Fruit fly (Drosophila melanogaster) whole organism, embryonic: ENCODE measurements around the gene HP1e.
A peak's percentile ranks its signal among the peaks of the same experiment; 100 is the strongest.

ENCODE experiments used
- CG10431 ChIP-seq: fragments of 200-800 bp; sonication (Bioruptor generic); optimal IDR thresholded peaks from 3 replicates; lab custom pipeline; 2018; ENCODE audit warnings: missing biosample characterization, mild to moderate bottlenecking, missing genetic modification characterization
- CG10654 ChIP-seq: fragments of 200-800 bp; sonication (Bioruptor generic); optimal IDR thresholded peaks from 2 replicates; lab custom pipeline; 2016; ENCODE audit warnings: missing biosample characterization, missing genetic modification characterization
- CG12942 ChIP-seq: fragments of 200-800 bp; sonication (Bioruptor generic); optimal IDR thresholded peaks from 3 replicates; lab custom pipeline; 2016; ENCODE audit warnings: missing biosample characterization, missing genetic modification characterization
- CG13894 ChIP-seq: fragments of 200-800 bp; sonication (Bioruptor generic); optimal IDR thresholded peaks from 3 replicates; lab custom pipeline; 2018; ENCODE audit warnings: missing biosample characterization, mild to moderate bottlenecking, missing genetic modification characterization, moderate library complexity
- CG14014 ChIP-seq: fragments of 200-800 bp; sonication (Bioruptor generic); IDR thresholded peaks from 2 replicates; pipeline ENCODE4 v1.3.6; 2022; ENCODE audit warnings: missing biosample characterization, missing genetic modification characterization
- CG14965 ChIP-seq: fragments of 200-800 bp; sonication (Bioruptor generic); optimal IDR thresholded peaks from 2 replicates; lab custom pipeline; 2016; ENCODE audit warnings: missing biosample characterization, missing genetic modification characterization, borderline replicate concordance
- CG17829 ChIP-seq: fragments of 200-800 bp; optimal IDR thresholded peaks from 2 replicates; lab custom pipeline; 2019; ENCODE audit warnings: missing biosample characterization, mild to moderate bottlenecking, missing genetic modification characterization, moderate library complexity
- CG18599 ChIP-seq: fragments of 200-800 bp; sonication (Bioruptor generic); optimal IDR thresholded peaks from 3 replicates; lab custom pipeline; 2017; ENCODE audit warnings: missing biosample characterization, missing genetic modification characterization, mild to moderate bottlenecking, moderate library complexity, missing genetic modification reagents
- CG30020 ChIP-seq: fragments of 200-800 bp; optimal IDR thresholded peaks from 2 replicates; lab custom pipeline; 2019; ENCODE audit warnings: missing biosample characterization, mild to moderate bottlenecking, missing genetic modification characterization, moderate library complexity
- CG31441 ChIP-seq: fragments of 200-800 bp; sonication (Bioruptor generic); IDR thresholded peaks from 2 replicates; pipeline ENCODE4 v1.3.6; 2022; ENCODE audit warnings: missing biosample characterization, missing genetic modification characterization
- CG3407 ChIP-seq: fragments of 200-800 bp; sonication (Bioruptor generic); optimal IDR thresholded peaks from 2 replicates; lab custom pipeline; 2018; ENCODE audit warnings: missing biosample characterization, mild to moderate bottlenecking, missing genetic modification characterization
- CG3995 ChIP-seq: fragments of 200-800 bp; sonication (Bioruptor generic); optimal IDR thresholded peaks from 3 replicates; lab custom pipeline; 2016; ENCODE audit warnings: missing biosample characterization, missing genetic modification characterization
- CG42726 ChIP-seq: fragments of 200-800 bp; sonication (Bioruptor generic); IDR thresholded peaks from 2 replicates; pipeline ENCODE4 v1.3.6; 2022; ENCODE audit warnings: missing biosample characterization, missing genetic modification characterization; ENCODE audit not compliant: partially characterized antibody
- CG8765 ChIP-seq: fragments of 200-800 bp; sonication (Bioruptor generic); IDR thresholded peaks from 2 replicates; pipeline ENCODE4 v1.3.6; 2022; ENCODE audit warnings: missing biosample characterization, missing genetic modification characterization
- CG9727 ChIP-seq: fragments of 200-800 bp; sonication (Bioruptor generic); optimal IDR thresholded peaks from 3 replicates; lab custom pipeline; 2017; ENCODE audit warnings: missing biosample characterization, mild to moderate bottlenecking, missing genetic modification characterization
- CTCF ChIP-seq: fragments of 200-800 bp; sonication (Bioruptor generic); optimal IDR thresholded peaks from 2 replicates; lab custom pipeline; 2017; ENCODE audit warnings: missing biosample characterization, mild to moderate bottlenecking, missing genetic modification characterization, moderate library complexity
- CkIIα-i1 ChIP-seq: fragments of 200-800 bp; sonication (Bioruptor generic); IDR thresholded peaks from 2 replicates; pipeline ENCODE4 v1.3.6; 2022; ENCODE audit warnings: missing biosample characterization, missing genetic modification characterization
- Dad ChIP-seq: fragments of 200-800 bp; sonication (Bioruptor generic); optimal IDR thresholded peaks from 3 replicates; lab custom pipeline; 2016; ENCODE audit warnings: missing biosample characterization, missing genetic modification characterization
- Deaf1 ChIP-seq: fragments of 200-800 bp; optimal IDR thresholded peaks from 3 replicates; lab custom pipeline; 2019; ENCODE audit warnings: missing biosample characterization, mild to moderate bottlenecking, missing genetic modification characterization, moderate library complexity
- Dip2 ChIP-seq: fragments of 200-800 bp; sonication (Bioruptor generic); IDR thresholded peaks from 2 replicates; pipeline ENCODE4 v1.3.6; 2022; ENCODE audit warnings: missing biosample characterization, missing genetic modification characterization
- Dip3 ChIP-seq: fragments of 200-800 bp; sonication (Bioruptor generic); optimal IDR thresholded peaks from 3 replicates; lab custom pipeline; 2016; ENCODE audit warnings: missing biosample characterization, missing genetic modification characterization
- Doc2 ChIP-seq: fragments of 200-800 bp; sonication (Bioruptor generic); IDR thresholded peaks from 2 replicates; pipeline ENCODE4 v1.3.6; 2022; ENCODE audit warnings: missing biosample characterization, missing genetic modification characterization
- Dref ChIP-seq: fragments of 200-800 bp; sonication (Bioruptor generic); IDR thresholded peaks from 2 replicates; pipeline ENCODE4 v1.3.6; 2022; ENCODE audit warnings: missing biosample characterization, missing genetic modification characterization
- Hr78 ChIP-seq, 2 experiments: fragments of 200-800 bp in 1 of 2; fragments of >200 bp in 1 of 2; sonication (Bioruptor generic) in 1 of 2; optimal IDR thresholded peaks; 2 replicates each; lab custom pipeline; 2017 to 2019; ENCODE audit warnings: missing biosample characterization in 2 of 2, missing genetic modification characterization in 2 of 2, mild to moderate bottlenecking in 1 of 2, moderate library complexity in 1 of 2
- NK7.1 ChIP-seq: fragments of 200-800 bp; sonication (Bioruptor generic); optimal IDR thresholded peaks from 3 replicates; lab custom pipeline; 2016; ENCODE audit warnings: missing biosample characterization, missing genetic modification characterization
- Nf-YB ChIP-seq: fragments of 200-800 bp; sonication (Bioruptor generic); optimal IDR thresholded peaks from 3 replicates; lab custom pipeline; 2019; ENCODE audit warnings: missing biosample characterization, mild to moderate bottlenecking, missing genetic modification characterization, moderate library complexity
- Ptx1 ChIP-seq: fragments of 200-800 bp; sonication (Bioruptor generic); IDR thresholded peaks from 2 replicates; pipeline ENCODE4 v1.3.6; 2022; ENCODE audit warnings: missing biosample characterization, missing genetic modification characterization
- Sox100B ChIP-seq: fragments of 200-800 bp; sonication (Bioruptor generic); optimal IDR thresholded peaks from 3 replicates; lab custom pipeline; 2018; ENCODE audit warnings: missing biosample characterization, mild to moderate bottlenecking, missing genetic modification characterization
- TFAM ChIP-seq: fragments of 200-800 bp; sonication (Bioruptor generic); optimal IDR thresholded peaks from 2 replicates; lab custom pipeline; 2017; ENCODE audit warnings: missing biosample characterization, missing genetic modification characterization, inconsistent platforms
- ab ChIP-seq: fragments of 200-800 bp; sonication (Bioruptor generic); optimal IDR thresholded peaks from 2 replicates; lab custom pipeline; 2016; ENCODE audit warnings: missing biosample characterization, missing genetic modification characterization
- bbx ChIP-seq: fragments of 200-800 bp; sonication (Bioruptor generic); IDR thresholded peaks from 2 replicates; pipeline ENCODE4 v1.3.6; 2022; ENCODE audit warnings: missing biosample characterization, missing genetic modification characterization; ENCODE audit not compliant: partially characterized antibody
- chinmo ChIP-seq: fragments of 200-800 bp; sonication (Bioruptor generic); IDR thresholded peaks from 4 replicates; pipeline ENCODE4 v1.3.6; 2022; ENCODE audit warnings: missing biosample characterization, missing genetic modification characterization; ENCODE audit not compliant: partially characterized antibody
- crc ChIP-seq: fragments of 200-800 bp; sonication (Bioruptor generic); optimal IDR thresholded peaks from 2 replicates; lab custom pipeline; 2016; ENCODE audit warnings: missing biosample characterization, missing genetic modification characterization
- danr ChIP-seq: fragments of 200-800 bp; sonication (Bioruptor generic); IDR thresholded peaks from 2 replicates; pipeline ENCODE4 v1.3.6; 2022; ENCODE audit warnings: missing biosample characterization, missing genetic modification characterization
- dmrt11E ChIP-seq: fragments of 200-800 bp; sonication (Bioruptor generic); optimal IDR thresholded peaks from 3 replicates; lab custom pipeline; 2018; ENCODE audit warnings: missing biosample characterization, mild to moderate bottlenecking, missing genetic modification characterization, moderate library complexity
- esg ChIP-seq: fragments of 200-800 bp; sonication (Bioruptor generic); conservative IDR thresholded peaks from 2 replicates; pipeline ENCODE4 v1.3.6; 2022; ENCODE audit warnings: missing biosample characterization, missing genetic modification characterization
- eve ChIP-seq, 2 experiments: fragments of >200 bp; optimal IDR thresholded peaks; 2 replicates each; lab custom pipeline; 2017; ENCODE audit warnings: missing biosample characterization in 2 of 2, missing genetic modification characterization in 2 of 2
- ewg ChIP-seq: fragments of 200-800 bp; sonication (Bioruptor generic); optimal IDR thresholded peaks from 3 replicates; lab custom pipeline; 2017; ENCODE audit warnings: mild to moderate bottlenecking, missing biosample characterization, missing genetic modification reagents, missing genetic modification characterization
- fd3F ChIP-seq: fragments of 200-800 bp; sonication (Bioruptor generic); optimal IDR thresholded peaks from 2 replicates; lab custom pipeline; 2018; ENCODE audit warnings: missing biosample characterization, mild to moderate bottlenecking, missing genetic modification characterization, moderate library complexity
- fru ChIP-seq: fragments of >200 bp; optimal IDR thresholded peaks from 2 replicates; lab custom pipeline; 2017
- gcm2 ChIP-seq: fragments of 200-800 bp; sonication (Bioruptor generic); optimal IDR thresholded peaks from 2 replicates; lab custom pipeline; 2016; ENCODE audit warnings: missing biosample characterization, missing genetic modification characterization
- hbn ChIP-seq: fragments of 200-800 bp; sonication (Bioruptor generic); IDR thresholded peaks from 2 replicates; pipeline ENCODE4 v1.3.6; 2022; ENCODE audit warnings: missing biosample characterization, missing genetic modification characterization; ENCODE audit not compliant: partially characterized antibody
- kah ChIP-seq: fragments of 200-800 bp; sonication (Bioruptor generic); optimal IDR thresholded peaks from 2 replicates; lab custom pipeline; 2018; ENCODE audit warnings: missing biosample characterization, mild to moderate bottlenecking, missing genetic modification characterization
- lola ChIP-seq, 3 experiments: fragments of >200 bp in 2 of 3; fragments of 200-800 bp in 1 of 3; sonication (Bioruptor generic) in 1 of 3; optimal IDR thresholded peaks; 2 replicates each; lab custom pipeline; 2017 to 2019; ENCODE audit warnings: missing biosample characterization in 3 of 3, missing genetic modification characterization in 3 of 3, mild to moderate bottlenecking in 1 of 3, moderate library complexity in 1 of 3
- oc ChIP-seq: fragments of 200-800 bp; sonication (Bioruptor generic); optimal IDR thresholded peaks from 2 replicates; lab custom pipeline; 2018; ENCODE audit warnings: missing biosample characterization, mild to moderate bottlenecking, missing genetic modification characterization, moderate library complexity
- pita ChIP-seq: fragments of 200-800 bp; sonication (Bioruptor generic); optimal IDR thresholded peaks from 2 replicates; lab custom pipeline; 2017; ENCODE audit warnings: missing biosample characterization, mild to moderate bottlenecking, missing genetic modification characterization
- pros ChIP-seq: fragments of 200-800 bp; sonication (Bioruptor generic); optimal IDR thresholded peaks from 3 replicates; lab custom pipeline; 2019; ENCODE audit warnings: missing biosample characterization, mild to moderate bottlenecking, missing genetic modification characterization, moderate library complexity
- salm ChIP-seq: fragments of 200-800 bp; sonication (Bioruptor generic); optimal IDR thresholded peaks from 2 replicates; lab custom pipeline; 2018; ENCODE audit warnings: missing biosample characterization, mild to moderate bottlenecking, missing genetic modification characterization
- schlank ChIP-seq: fragments of 200-800 bp; sonication (Bioruptor generic); optimal IDR thresholded peaks from 2 replicates; lab custom pipeline; 2018; ENCODE audit warnings: missing biosample characterization, mild to moderate bottlenecking, missing genetic modification characterization
- unc-4 ChIP-seq: fragments of 200-800 bp; sonication (Bioruptor generic); IDR thresholded peaks from 2 replicates; pipeline ENCODE4 v1.3.6; 2022; ENCODE audit warnings: missing biosample characterization, missing genetic modification characterization; ENCODE audit not compliant: partially characterized antibody

The HP1e gene

DNA sequence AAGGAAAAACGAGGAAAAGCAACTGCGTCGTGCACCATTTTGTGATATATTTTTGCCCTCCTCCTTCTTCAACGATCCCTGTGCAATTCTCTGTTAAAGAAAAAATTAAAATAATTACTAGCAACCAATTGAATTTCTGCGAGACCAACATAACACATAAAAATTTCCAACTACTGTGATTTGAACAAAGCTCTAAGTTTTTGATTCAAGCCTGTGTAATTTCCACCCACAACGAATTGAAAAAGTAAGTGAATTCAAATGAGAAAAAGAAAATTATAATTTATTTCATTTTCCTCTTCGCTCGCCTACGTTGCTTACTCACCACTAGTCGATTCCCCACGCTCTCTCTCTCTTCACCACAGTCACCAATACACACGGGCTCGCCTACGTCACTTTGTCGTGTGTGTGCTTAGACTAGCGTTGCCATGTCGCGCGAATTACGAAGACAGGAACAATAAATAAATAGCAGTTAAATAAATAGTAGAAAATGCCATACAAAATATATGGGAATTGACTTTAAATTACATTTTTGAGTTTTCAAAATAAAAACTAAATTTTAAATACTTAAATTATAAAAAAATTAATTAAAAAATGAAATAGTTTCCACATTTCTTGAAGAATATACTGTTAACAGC is 20.8 kb downstream of the HP1e start (continued):
- TF ChIP-seq NK7.1 (GFP tag; lab: Kevin White, UChicago), result no peak
- peak in 1 of 2 experiments; percentile 71 for TF ChIP-seq eve (GFP tag; optimal IDR thresholded peaks at IDR 0.05; lab: Kevin White, UChicago)
- TF ChIP-seq dmrt11E, result peak; percentile 25
- peak; percentile 39 for TF ChIP-seq schlank (tag; lab: Kevin White, UChicago)
- TF ChIP-seq CG12942 (GFP tag; lab: Kevin White, UChicago), result peak; percentile 4
- peak; percentile 20 for TF ChIP-seq CG10654 (GFP tag; lab: Kevin White, UChicago)
- peak; percentile 70 for TF ChIP-seq kah (GFP tag; lab: Kevin White, UChicago)
- peak in 1 of 3 experiments; percentile 32 for TF ChIP-seq lola (GFP tag; optimal IDR thresholded peaks at IDR 0.05; lab: Kevin White, UChicago)
- no peak for TF ChIP-seq fd3F (GFP tag; lab: Kevin White, UChicago)
- peak; percentile 84 for TF ChIP-seq CG18599 (GFP tag; lab: Kevin White, UChicago)
- peak; percentile 64 for TF ChIP-seq CG17829 (tag; lab: Kevin White, UChicago)
- peak; percentile 11; the same call in 1 of the 2 replicates for TF ChIP-seq CG14014 (GFP tag; lab: Robert Waterston, UW)
- TF ChIP-seq danr, result no peak
- TF ChIP-seq CG13894, result peak; percentile 54
- peak; percentile 8 for TF ChIP-seq oc (tag; lab: Kevin White, UChicago)
- TF ChIP-seq hbn, result no peak
- TF ChIP-seq crc (GFP tag; lab: Kevin White, UChicago), result no peak
- no peak for TF ChIP-seq Dip3 (GFP tag; lab: Kevin White, UChicago)
- TF ChIP-seq CG8765 (GFP tag; lab: Robert Waterston, UW), result no peak
- no peak for TF ChIP-seq Doc2 (GFP tag; lab: Robert Waterston, UW)
- no peak for TF ChIP-seq CG42726 (GFP tag; lab: Robert Waterston, UW)
- TF ChIP-seq Dref (GFP tag; lab: Robert Waterston, UW), result no peak
- TF ChIP-seq ewg (GFP tag; lab: Kevin White, UChicago), result no peak
- TF ChIP-seq Ptx1 (GFP tag; lab: Robert Waterston, UW), result no peak
- peak; percentile 57 for TF ChIP-seq CG31441 (GFP tag; lab: Robert Waterston, UW)
- no peak for TF ChIP-seq Hr78 (GFP tag; optimal IDR thresholded peaks at IDR 0.05; lab: Kevin White, UChicago)
- no peak for TF ChIP-seq fru (lab: Kevin White, UChicago)
- TF ChIP-seq ab (GFP tag; lab: Kevin White, UChicago), result no peak
- no peak for TF ChIP-seq bbx (GFP tag; lab: Robert Waterston, UW)
- TF ChIP-seq Nf-YB, result peak; percentile 30
- TF ChIP-seq Dad (GFP tag; lab: Kevin White, UChicago), result no peak
- TF ChIP-seq TFAM, result no peak
- TF ChIP-seq CTCF (GFP tag; lab: Kevin White, UChicago), result peak; percentile 40
- TF ChIP-seq gcm2 (GFP tag; lab: Kevin White, UChicago), result no peak
- peak; percentile 50 for TF ChIP-seq CG9727 (GFP tag; lab: Kevin White, UChicago)
- no peak for TF ChIP-seq esg (GFP tag; lab: Robert Waterston, UW)
- TF ChIP-seq unc-4 (GFP tag; lab: Robert Waterston, UW), result no peak
- no peak for TF ChIP-seq CkIIα-i1 (GFP tag; lab: Robert Waterston, UW)
- no peak for TF ChIP-seq Dip2 (GFP tag; lab: Robert Waterston, UW)
- peak; percentile 10 for TF ChIP-seq CG3995 (GFP tag; lab: Kevin White, UChicago)
- no peak for TF ChIP-seq CG14965 (GFP tag; lab: Kevin White, UChicago)
- TF ChIP-seq CG10431 (GFP tag; lab: Kevin White, UChicago), result peak; percentile 31
- TF ChIP-seq Deaf1 (tag; lab: Kevin White, UChicago), result peak; percentile 50
- peak; percentile 62; the same call in 2 of the 4 replicates for TF ChIP-seq chinmo
- no peak for TF ChIP-seq pros (GFP tag; lab: Kevin White, UChicago)
- no peak for TF ChIP-seq pita (GFP tag; lab: Kevin White, UChicago)
- peak; percentile 30 for TF ChIP-seq CG3407 (GFP tag; lab: Kevin White, UChicago)
- TF ChIP-seq salm (tag; lab: Kevin White, UChicago), result peak; percentile 12
- peak; percentile 26 for TF ChIP-seq CG30020
- TF ChIP-seq Sox100B (GFP tag; lab: Kevin White, UChicago), result peak; percentile 57
